Worm (Caenorhabditis elegans): ENCODE measurements around the gene F48B9.1.

Gene F48B9.1

ce11 chrX:2180588-2180987 lies at the start of gene F48B9.1:
Gene F48B9.1, plus strand, starts transcription at chrX:2180888.
- no peak for TF ChIP-seq F13C5.2 (tag; optimal IDR thresholded peaks at IDR 0.05)
- no peak for TF ChIP-seq B0310.2 (tag; optimal IDR thresholded peaks at IDR 0.05)
- TF ChIP-seq hmbx-1 (tag; optimal IDR thresholded peaks at IDR 0.05): no peak

ce11 chrX:2131650-2132049 lies 49.0 kb upstream of the F48B9.1 start, which contains the start of gene F53B1.9:
Gene F53B1.9, minus strand, starts transcription at chrX:2131844.
- TF ChIP-seq tbx-37 (GFP tag; conservative IDR thresholded peaks at IDR 0.05): no peak

ce11 chrX:2136937-2137336 lies 43.8 kb upstream of the F48B9.1 start:
- TF ChIP-seq hmbx-1 (tag; optimal IDR thresholded peaks at IDR 0.05): no peak
- no peak for TF ChIP-seq ama-1 (optimal IDR thresholded peaks at IDR 0.05)
- no peak for TF ChIP-seq tbx-37 (GFP tag; conservative IDR thresholded peaks at IDR 0.05)
- TF ChIP-seq B0310.2 (tag; optimal IDR thresholded peaks at IDR 0.05): no peak
- no peak for TF ChIP-seq ceh-36 (tag; optimal IDR thresholded peaks at IDR 0.05)
- no peak for TF ChIP-seq hnd-1 (tag; optimal IDR thresholded peaks at IDR 0.05)
- no peak for TF ChIP-seq flt-1 (GFP tag; IDR thresholded peaks at IDR 0.05)
- TF ChIP-seq aly-1 (tag; optimal IDR thresholded peaks at IDR 0.05): no peak
- no peak for TF ChIP-seq tbx-11 (GFP tag; IDR thresholded peaks at IDR 0.05)
- no peak for TF ChIP-seq ceh-13 (GFP tag; optimal IDR thresholded peaks at IDR 0.05)
- no peak for TF ChIP-seq pes-1 (GFP tag; IDR thresholded peaks at IDR 0.05)
- TF ChIP-seq hmg-4 (GFP tag; optimal IDR thresholded peaks at IDR 0.05): no peak
- no peak for TF ChIP-seq F13C5.2 (tag; optimal IDR thresholded peaks at IDR 0.05)
- TF ChIP-seq sea-1 (GFP tag; conservative IDR thresholded peaks at IDR 0.05): no peak
- no peak for TF ChIP-seq ets-7 (tag; optimal IDR thresholded peaks at IDR 0.05)
- no peak for TF ChIP-seq tra-4 (tag; optimal IDR thresholded peaks at IDR 0.05)
- no peak for TF ChIP-seq scrt-1 (GFP tag; IDR thresholded peaks at IDR 0.05)

ce11 chrX:2138923-2139322 lies 41.8 kb upstream of the F48B9.1 start:
- no peak for TF ChIP-seq hmbx-1 (tag; optimal IDR thresholded peaks at IDR 0.05)
- no peak for TF ChIP-seq ets-7 (tag; optimal IDR thresholded peaks at IDR 0.05)
- no peak for TF ChIP-seq ama-1 (optimal IDR thresholded peaks at IDR 0.05)
- TF ChIP-seq hmg-4 (GFP tag; optimal IDR thresholded peaks at IDR 0.05): no peak
- no peak for TF ChIP-seq tbx-37 (GFP tag; conservative IDR thresholded peaks at IDR 0.05)
- no peak for TF ChIP-seq sea-1 (GFP tag; conservative IDR thresholded peaks at IDR 0.05)
- TF ChIP-seq flt-1 (GFP tag; IDR thresholded peaks at IDR 0.05): no peak
- TF ChIP-seq F13C5.2 (tag; optimal IDR thresholded peaks at IDR 0.05): no peak
- no peak for TF ChIP-seq B0310.2 (tag; optimal IDR thresholded peaks at IDR 0.05)
- TF ChIP-seq tra-4 (tag; optimal IDR thresholded peaks at IDR 0.05): no peak
- TF ChIP-seq pes-1 (GFP tag; IDR thresholded peaks at IDR 0.05): no peak
- no peak for TF ChIP-seq ceh-13 (GFP tag; optimal IDR thresholded peaks at IDR 0.05)
- no peak for TF ChIP-seq hnd-1 (tag; optimal IDR thresholded peaks at IDR 0.05)

- TF ChIP-seq tra-4 (tag; optimal IDR thresholded peaks at IDR 0.05) (no peak), F13C5.2 (tag; optimal IDR thresholded peaks at IDR 0.05) (no peak), flt-1 (GFP tag; IDR thresholded peaks at IDR 0.05) (no peak), ceh-13 (GFP tag; optimal IDR thresholded peaks at IDR 0.05) (no peak), ets-7 (tag; optimal IDR thresholded peaks at IDR 0.05) (no peak), aly-1 (tag; optimal IDR thresholded peaks at IDR 0.05) (no peak), hmbx-1 (tag; optimal IDR thresholded peaks at IDR 0.05) (no peak), B0310.2 (tag; optimal IDR thresholded peaks at IDR 0.05) (no peak), ceh-36 (tag; optimal IDR thresholded peaks at IDR 0.05) (no peak), hmg-4 (GFP tag; optimal IDR thresholded peaks at IDR 0.05) (no peak), tbx-37 (GFP tag; conservative IDR thresholded peaks at IDR 0.05) (no peak), hnd-1 (tag; optimal IDR thresholded peaks at IDR 0.05) (no peak), pes-1 (GFP tag; IDR thresholded peaks at IDR 0.05) (no peak)
Measured at ce11 chrX:2140610-2141009, 40.1 kb upstream of the F48B9.1 start.

ce11 chrX:2144236-2144635 lies 36.5 kb upstream of the F48B9.1 start:
- TF ChIP-seq hmg-4 (GFP tag; optimal IDR thresholded peaks at IDR 0.05) (no peak), ceh-36 (tag; optimal IDR thresholded peaks at IDR 0.05) (no peak), tbx-11 (GFP tag; IDR thresholded peaks at IDR 0.05) (no peak), tbx-37 (GFP tag; conservative IDR thresholded peaks at IDR 0.05) (no peak)

ce11 chrX:2144875-2145274 lies 35.8 kb upstream of the F48B9.1 start:
- TF ChIP-seq pes-1 (GFP tag; IDR thresholded peaks at IDR 0.05): no peak
- TF ChIP-seq ets-7 (tag; optimal IDR thresholded peaks at IDR 0.05): no peak
- TF ChIP-seq sea-1 (GFP tag; conservative IDR thresholded peaks at IDR 0.05): no peak; the same call in 1 of the 2 replicates
- no peak for TF ChIP-seq aly-1 (tag; optimal IDR thresholded peaks at IDR 0.05)
- no peak for TF ChIP-seq hmg-4 (GFP tag; optimal IDR thresholded peaks at IDR 0.05)
- TF ChIP-seq ceh-13 (GFP tag; optimal IDR thresholded peaks at IDR 0.05): no peak
- no peak for TF ChIP-seq scrt-1 (GFP tag; IDR thresholded peaks at IDR 0.05)
- no peak for TF ChIP-seq tbx-11 (GFP tag; IDR thresholded peaks at IDR 0.05)
- TF ChIP-seq hnd-1 (tag; optimal IDR thresholded peaks at IDR 0.05): no peak
- TF ChIP-seq F13C5.2 (tag; optimal IDR thresholded peaks at IDR 0.05): no peak
- TF ChIP-seq ceh-36 (tag; optimal IDR thresholded peaks at IDR 0.05): no peak
- no peak for TF ChIP-seq hmbx-1 (tag; optimal IDR thresholded peaks at IDR 0.05)
- no peak for TF ChIP-seq ama-1 (optimal IDR thresholded peaks at IDR 0.05)
- no peak for TF ChIP-seq tbx-37 (GFP tag; conservative IDR thresholded peaks at IDR 0.05)
- TF ChIP-seq B0310.2 (tag; optimal IDR thresholded peaks at IDR 0.05): no peak
- no peak for TF ChIP-seq tra-4 (tag; optimal IDR thresholded peaks at IDR 0.05)
- TF ChIP-seq flt-1 (GFP tag; IDR thresholded peaks at IDR 0.05): no peak

ce11 chrX:2145629-2146028 lies 35.1 kb upstream of the F48B9.1 start, which contains the start of gene dpy-3:
Gene dpy-3, minus strand, starts transcription at chrX:2145647.
- no peak for TF ChIP-seq flt-1 (GFP tag; IDR thresholded peaks at IDR 0.05)
- TF ChIP-seq tbx-37 (GFP tag; conservative IDR thresholded peaks at IDR 0.05): no peak
- no peak for TF ChIP-seq ceh-36 (tag; optimal IDR thresholded peaks at IDR 0.05)
- no peak for TF ChIP-seq pes-1 (GFP tag; IDR thresholded peaks at IDR 0.05)
- no peak for TF ChIP-seq ama-1 (optimal IDR thresholded peaks at IDR 0.05)
- no peak for TF ChIP-seq hnd-1 (tag; optimal IDR thresholded peaks at IDR 0.05)
- TF ChIP-seq tra-4 (tag; optimal IDR thresholded peaks at IDR 0.05): no peak
- no peak for TF ChIP-seq aly-1 (tag; optimal IDR thresholded peaks at IDR 0.05)
- no peak for TF ChIP-seq scrt-1 (GFP tag; IDR thresholded peaks at IDR 0.05)
- TF ChIP-seq ceh-13 (GFP tag; optimal IDR thresholded peaks at IDR 0.05): no peak
- TF ChIP-seq tbx-11 (GFP tag; IDR thresholded peaks at IDR 0.05): no peak
- no peak for TF ChIP-seq ets-7 (tag; optimal IDR thresholded peaks at IDR 0.05)
- no peak for TF ChIP-seq F13C5.2 (tag; optimal IDR thresholded peaks at IDR 0.05)
- TF ChIP-seq B0310.2 (tag; optimal IDR thresholded peaks at IDR 0.05): no peak
- TF ChIP-seq hmg-4 (GFP tag; optimal IDR thresholded peaks at IDR 0.05): no peak
- TF ChIP-seq hmbx-1 (tag; optimal IDR thresholded peaks at IDR 0.05): no peak
- TF ChIP-seq sea-1 (GFP tag; conservative IDR thresholded peaks at IDR 0.05): no peak
